Worm (Caenorhabditis elegans) whole organism, dauer: ENCODE data around the gene T26H5.11.

Source experiments
- unc-62 ChIP-seq: sonication (generic microtip); optimal IDR thresholded peaks from 2 replicates; lab custom pipeline; 2017; ENCODE audit warnings: missing biosample characterization, missing genetic modification reagents, missing genetic modification characterization

T26H5.11 gene

ce11 chrV:15444188-15444587 is at the start of gene T26H5.11:
Gene T26H5.11 (minus strand): TSS chrV:15444288.
- TF ChIP-seq unc-62 (GFP tag; lab: Kevin White, UChicago): no peak

- TF ChIP-seq unc-62 (GFP tag; lab: Kevin White, UChicago): no peak
Observed at ce11 chrV:15493680-15494079, 49.6 kb upstream of the T26H5.11 start, which contains the start of gene srh-218. Gene srh-218 (plus strand): TSS chrV:15493980.

- no peak for TF ChIP-seq unc-62 (GFP tag; lab: Kevin White, UChicago)
Observed at ce11 chrV:15492518-15492917, 48.4 kb upstream of the T26H5.11 start, which contains the start of gene str-264. Gene str-264 (minus strand): TSS chrV:15492618.

- TF ChIP-seq unc-62 (GFP tag; lab: Kevin White, UChicago): no peak
Observed at ce11 chrV:15487764-15488163, 43.7 kb upstream of the T26H5.11 start, which contains the start of gene srw-21. Gene srw-21 (plus strand): TSS chrV:15488064.

ce11 chrV:15484537-15484936 is 40.4 kb upstream of the T26H5.11 start, which contains the start of gene C06B8.3:
Gene C06B8.3 (minus strand): TSS chrV:15484637.
- TF ChIP-seq unc-62 (GFP tag; lab: Kevin White, UChicago): no peak

- no peak for TF ChIP-seq unc-62 (GFP tag; lab: Kevin White, UChicago)
Observed at ce11 chrV:15483563-15483962, 39.5 kb upstream of the T26H5.11 start.

- TF ChIP-seq unc-62 (GFP tag; lab: Kevin White, UChicago): no peak
Observed at ce11 chrV:15481374-15481773, 37.3 kb upstream of the T26H5.11 start, which contains the start of gene nhr-150. Gene nhr-150 (minus strand): TSS chrV:15481465.

- TF ChIP-seq unc-62 (GFP tag; lab: Kevin White, UChicago): no peak
Observed at ce11 chrV:15480505-15481075, 36.5 kb upstream of the T26H5.11 start.

ce11 chrV:15479825-15480224 is 35.7 kb upstream of the T26H5.11 start:
- TF ChIP-seq unc-62 (GFP tag; lab: Kevin White, UChicago): no peak

- no peak for TF ChIP-seq unc-62 (GFP tag; lab: Kevin White, UChicago)
Observed at ce11 chrV:15479107-15479506, 35.0 kb upstream of the T26H5.11 start.

- TF ChIP-seq unc-62 (GFP tag; lab: Kevin White, UChicago): no peak
Observed at ce11 chrV:15478597-15478996, 34.5 kb upstream of the T26H5.11 start, which contains the start of gene C06B8.2. Gene C06B8.2 (minus strand): TSS chrV:15478749.

ce11 chrV:15471029-15471428 is 26.9 kb upstream of the T26H5.11 start, which contains the start of gene dpf-1:
Gene dpf-1 (plus strand): TSS chrV:15471329.
- TF ChIP-seq unc-62 (GFP tag; lab: Kevin White, UChicago): no peak

ce11 chrV:15466719-15467118 is 22.6 kb upstream of the T26H5.11 start:
- no peak for TF ChIP-seq unc-62 (GFP tag; lab: Kevin White, UChicago)

- TF ChIP-seq unc-62 (GFP tag; lab: Kevin White, UChicago): no peak
Observed at ce11 chrV:15466017-15466416, 21.9 kb upstream of the T26H5.11 start.

ce11 chrV:15465032-15465727 is 21.1 kb upstream of the T26H5.11 start, which contains the start of gene pqn-71:
Gene pqn-71 (plus strand): TSS chrV:15465677.
- TF ChIP-seq unc-62 (GFP tag; lab: Kevin White, UChicago): no peak

- TF ChIP-seq unc-62 (GFP tag; lab: Kevin White, UChicago): no peak
Observed at ce11 chrV:15464402-15464801, 20.3 kb upstream of the T26H5.11 start, which contains the start of gene rocf-1. Gene rocf-1 (minus strand): TSS chrV:15464502.
